Worm (Caenorhabditis elegans) whole organism, mixed stage, embryonic: Measurements from ENCODE around the gene W10G11.19.

Experiments
- elt-1 ChIP-seq: sonication (generic microtip); optimal IDR thresholded peaks from 2 replicates; lab custom pipeline; 2017; ENCODE audit warnings: missing genetic modification characterization, mild to moderate bottlenecking, missing compliant biosample characterization, antibody characterized with exemption, moderate library complexity, borderline replicate concordance; ENCODE audit not compliant: insufficient read depth
- elt-3 ChIP-seq: fragments of 150-350 bp; optimal IDR thresholded peaks from 2 replicates; lab custom pipeline; 2014; ENCODE audit warnings: missing biosample characterization, missing genetic modification characterization
- lin-13 ChIP-seq: fragments of 150-350 bp; optimal IDR thresholded peaks from 2 replicates; lab custom pipeline; 2014; ENCODE audit warnings: missing biosample characterization, missing genetic modification characterization
- lin-32 ChIP-seq: fragments of 200-800 bp; sonication (Bioruptor generic); optimal IDR thresholded peaks from 2 replicates; lab custom pipeline; 2018; ENCODE audit warnings: mild to moderate bottlenecking, missing genetic modification characterization, missing compliant biosample characterization
- nhr-237 ChIP-seq: fragments of 150-350 bp; optimal IDR thresholded peaks from 2 replicates; lab custom pipeline; 2014; ENCODE audit warnings: missing biosample characterization, missing genetic modification characterization
- ztf-11 ChIP-seq: fragments of 150-350 bp; optimal IDR thresholded peaks from 2 replicates; lab custom pipeline; 2014; ENCODE audit warnings: missing biosample characterization, missing genetic modification characterization

DNA sequence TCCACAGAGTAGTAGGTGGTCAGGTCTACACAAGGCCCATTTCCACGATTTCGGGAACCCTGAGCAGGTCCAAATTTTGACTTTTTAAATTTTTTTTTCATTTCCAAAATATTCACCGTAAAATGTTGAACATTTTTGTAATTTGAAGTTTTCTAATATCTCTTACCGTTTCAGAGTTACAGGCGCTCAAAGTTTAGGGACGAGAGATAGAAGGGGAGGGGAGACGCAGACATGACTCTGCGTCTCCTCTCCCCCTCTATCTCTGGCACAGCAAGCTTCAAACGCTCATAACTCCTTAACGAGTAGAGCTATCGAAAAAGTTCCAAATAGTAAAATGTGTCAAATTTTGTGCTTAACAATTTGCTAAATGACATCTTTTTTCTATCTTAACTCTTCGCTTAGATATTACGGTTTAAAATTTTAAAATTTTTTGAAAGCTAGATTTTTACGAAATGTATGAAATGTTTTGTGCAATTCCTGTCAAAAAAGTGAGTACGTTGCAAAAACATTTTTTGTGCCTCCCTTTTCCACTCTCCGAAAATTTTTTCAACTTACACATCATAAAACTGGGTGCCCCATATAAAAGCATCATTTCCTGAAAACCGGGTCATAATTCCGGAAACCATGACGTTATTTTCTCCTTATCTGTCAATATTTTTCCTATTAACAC lies 34.9 kb upstream of the W10G11.19 start, which contains the start of the genes Y49F6B.14 and clec-125:
- TF ChIP-seq ztf-11 (tag; lab: Kevin White, UChicago) = no peak
- no peak for TF ChIP-seq elt-3
- TF ChIP-seq lin-32 (GFP tag; lab: Kevin White, UChicago) = no peak
- no peak for TF ChIP-seq elt-1
- no peak for TF ChIP-seq lin-13 (tag; lab: Kevin White, UChicago)
- no peak for TF ChIP-seq nhr-237 (tag; lab: Kevin White, UChicago)
